Worm (Caenorhabditis elegans): ENCODE data around the gene mec-3.

- TF ChIP-seq ama-1 (optimal IDR thresholded peaks at IDR 0.05): no peak
- TF ChIP-seq sea-1 (GFP tag; conservative IDR thresholded peaks at IDR 0.05): no peak
- no peak for TF ChIP-seq tbx-11 (GFP tag; IDR thresholded peaks at IDR 0.05)
- no peak for TF ChIP-seq scrt-1 (GFP tag; IDR thresholded peaks at IDR 0.05)
These were observed 10.8 kb upstream of the mec-3 start, which contains the start of gene bgnt-1.1 for ce11 chrIV:10472478-10472877.
